Worm (Caenorhabditis elegans) whole organism, mixed stage, embryonic: ENCODE results near the gene zipt-2.2.

ENCODE experiments used
- ham-2 ChIP-seq: fragments of 200-800 bp; sonication (Bioruptor generic); optimal IDR thresholded peaks from 2 replicates; lab custom pipeline; 2018; ENCODE audit warnings: mild to moderate bottlenecking, missing genetic modification characterization, missing compliant biosample characterization
- lin-32 ChIP-seq: fragments of 200-800 bp; sonication (Bioruptor generic); optimal IDR thresholded peaks from 2 replicates; lab custom pipeline; 2018; ENCODE audit warnings: mild to moderate bottlenecking, missing genetic modification characterization, missing compliant biosample characterization
- nhr-28 ChIP-seq: fragments of 150-350 bp; optimal IDR thresholded peaks from 2 replicates; lab custom pipeline; 2014; ENCODE audit warnings: missing biosample characterization, missing genetic modification characterization
- pha-4 ChIP-seq: fragments of 150-350 bp; optimal IDR thresholded peaks from 2 replicates; lab custom pipeline; 2018; ENCODE audit warnings: missing biosample characterization, missing genetic modification reagents, missing genetic modification characterization
- sem-2 ChIP-seq: fragments of 200-800 bp; sonication (Bioruptor generic); optimal IDR thresholded peaks from 2 replicates; lab custom pipeline; 2018; ENCODE audit warnings: mild to moderate bottlenecking, missing genetic modification characterization, missing compliant biosample characterization
- unc-62 ChIP-seq: fragments of 150-350 bp; optimal IDR thresholded peaks from 2 replicates; lab custom pipeline; 2014; ENCODE audit warnings: missing biosample characterization, missing genetic modification reagents, missing genetic modification characterization

DNA sequence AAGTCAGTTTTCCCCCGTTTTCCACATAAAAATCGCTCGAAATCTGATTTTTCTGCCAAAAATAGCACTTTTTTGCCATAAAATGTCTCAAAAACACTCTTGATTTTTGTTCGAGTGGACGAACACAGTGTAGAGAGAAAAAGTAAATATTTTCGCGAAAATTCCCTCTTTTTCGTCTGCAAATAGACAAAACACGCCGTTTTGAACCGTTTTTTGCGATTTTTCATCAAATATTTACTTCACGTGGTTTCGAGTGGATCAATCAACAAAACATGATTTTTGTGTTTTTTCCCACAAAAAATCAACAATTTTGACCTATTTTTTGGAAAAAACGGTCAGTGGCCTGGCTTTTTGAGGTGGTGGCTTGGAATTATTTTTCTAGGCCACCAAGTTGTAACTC, 26.1 kb downstream of the zipt-2.2 start:
- TF ChIP-seq sem-2 (GFP tag; lab: Kevin White, UChicago) (no peak), unc-62 (GFP tag; lab: Kevin White, UChicago) (no peak), nhr-28 (no peak), lin-32 (GFP tag; lab: Kevin White, UChicago) (no peak), ham-2 (GFP tag; lab: Kevin White, UChicago) (no peak), pha-4 (no peak)
